Worm (Caenorhabditis elegans): ENCODE results near the gene F36H5.14.

ce11 chrII:1766715-1767114, 8.6 kb upstream of the F36H5.14 start:
- TF ChIP-seq med-1 (GFP tag; optimal IDR thresholded peaks at IDR 0.05; ENCODE audit: insufficient read depth) (no peak), cog-1 (tag; optimal IDR thresholded peaks at IDR 0.05) (no peak)
